Worm (Caenorhabditis elegans) whole organism, L3 larva: ENCODE measurements around the gene xpo-3.

Experiments
- ama-1 ChIP-seq: fragments of 150-350 bp; optimal IDR thresholded peaks from 2 replicates; lab custom pipeline; 2018
- ceh-28 ChIP-seq: fragments of 150-350 bp; optimal IDR thresholded peaks from 2 replicates; lab custom pipeline; 2014; ENCODE audit warnings: missing biosample characterization, missing genetic modification reagents, missing genetic modification characterization
- elt-2 ChIP-seq: sonication (generic microtip); optimal IDR thresholded peaks from 2 replicates; lab custom pipeline; 2016; ENCODE audit warnings: missing genetic modification reagents, mild to moderate bottlenecking, missing genetic modification characterization, missing compliant biosample characterization
- lsy-12 ChIP-seq: sonication (generic microtip); optimal IDR thresholded peaks from 2 replicates; lab custom pipeline; 2016; ENCODE audit warnings: mild to moderate bottlenecking, missing genetic modification characterization, missing compliant biosample characterization
- nfya-1 ChIP-seq: sonication (generic microtip); optimal IDR thresholded peaks from 2 replicates; lab custom pipeline; 2017; ENCODE audit warnings: missing genetic modification characterization, mild to moderate bottlenecking, missing compliant biosample characterization, antibody characterized with exemption, moderate library complexity; ENCODE audit not compliant: insufficient read depth
- nhr-12 ChIP-seq: fragments of 150-350 bp; optimal IDR thresholded peaks from 2 replicates; lab custom pipeline; 2014; ENCODE audit warnings: missing biosample characterization, missing genetic modification characterization
- nhr-28 ChIP-seq: fragments of 150-350 bp; optimal IDR thresholded peaks from 2 replicates; lab custom pipeline; 2014; ENCODE audit warnings: missing biosample characterization, missing genetic modification characterization
- nhr-67 ChIP-seq: fragments of 150-350 bp; optimal IDR thresholded peaks from 2 replicates; lab custom pipeline; 2014; ENCODE audit warnings: missing biosample characterization, missing genetic modification characterization
- nhr-76 ChIP-seq: fragments of 150-350 bp; sonication (generic microtip); optimal IDR thresholded peaks from 5 replicates; lab custom pipeline; 2014; ENCODE audit warnings: missing biosample characterization, missing genetic modification characterization
- zag-1 ChIP-seq: fragments of 150-350 bp; optimal IDR thresholded peaks from 2 replicates; lab custom pipeline; 2014; ENCODE audit warnings: missing biosample characterization, missing genetic modification characterization

xpo-3 gene

DNA sequence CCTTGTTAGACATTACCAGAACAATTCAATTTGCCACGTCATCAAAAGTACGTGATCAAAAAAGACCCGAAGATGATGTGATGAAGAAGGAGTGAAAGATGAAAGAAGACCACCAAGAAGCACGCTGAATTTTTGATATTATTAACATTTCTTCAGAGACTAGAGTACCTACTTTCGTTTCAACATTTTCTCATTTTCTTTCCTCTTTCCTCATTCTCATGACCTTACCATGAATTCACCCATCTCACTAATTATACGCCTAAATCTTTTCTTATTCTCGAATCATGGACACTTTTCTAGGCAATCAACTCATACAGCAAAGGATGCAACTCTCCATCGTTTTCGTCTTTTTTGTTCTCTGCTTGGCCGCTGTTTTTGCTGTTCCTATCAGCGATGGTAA lies 55.2 kb downstream of the xpo-3 start, which contains the start of gene flp-10:
Gene flp-10, plus strand, starts transcription at position 301 of the 400 bp plus-strand sequence.
- no peak for TF ChIP-seq ama-1 (lab: Kevin White, UChicago)
- TF ChIP-seq lsy-12 (tag; lab: Kevin White, UChicago), result no peak
- TF ChIP-seq ceh-28 (tag; lab: Kevin White, UChicago), result no peak
- no peak for TF ChIP-seq nhr-12
- no peak for TF ChIP-seq nhr-28 (tag; lab: Kevin White, UChicago)
- no peak for TF ChIP-seq nhr-76 (tag; lab: Kevin White, UChicago)
- no peak for TF ChIP-seq nhr-67
- no peak for TF ChIP-seq zag-1
- TF ChIP-seq elt-2, result no peak
- TF ChIP-seq nfya-1 (tag; lab: Kevin White, UChicago), result no peak
